Worm (Caenorhabditis elegans): ENCODE results near the gene srh-37.

Gene srh-37

DNA sequence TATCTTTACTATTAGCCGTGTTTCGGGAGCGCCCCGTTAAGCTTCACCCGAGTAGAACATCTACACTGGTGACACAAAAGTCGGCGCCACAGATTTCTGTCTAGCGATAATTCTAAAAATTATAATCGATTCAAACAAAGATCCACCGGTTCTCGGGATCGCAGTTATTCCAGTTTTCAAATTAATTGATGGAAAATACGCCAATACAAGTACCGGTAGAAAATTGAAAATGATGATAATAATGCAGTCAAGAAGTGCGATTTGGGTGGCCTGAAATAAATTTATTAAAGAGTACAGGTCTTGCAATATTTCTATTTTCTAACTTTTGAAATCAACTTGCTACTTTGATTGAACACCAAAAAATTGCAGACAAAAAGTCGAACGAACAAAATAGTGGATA, 44.8 kb downstream of the srh-37 start:
- TF ChIP-seq nhr-67 (tag; optimal IDR thresholded peaks at IDR 0.05) (no peak), lin-39 (tag; optimal IDR thresholded peaks at IDR 0.05) (no peak), jun-1 (tag; optimal IDR thresholded peaks at IDR 0.05) (no peak)

DNA sequence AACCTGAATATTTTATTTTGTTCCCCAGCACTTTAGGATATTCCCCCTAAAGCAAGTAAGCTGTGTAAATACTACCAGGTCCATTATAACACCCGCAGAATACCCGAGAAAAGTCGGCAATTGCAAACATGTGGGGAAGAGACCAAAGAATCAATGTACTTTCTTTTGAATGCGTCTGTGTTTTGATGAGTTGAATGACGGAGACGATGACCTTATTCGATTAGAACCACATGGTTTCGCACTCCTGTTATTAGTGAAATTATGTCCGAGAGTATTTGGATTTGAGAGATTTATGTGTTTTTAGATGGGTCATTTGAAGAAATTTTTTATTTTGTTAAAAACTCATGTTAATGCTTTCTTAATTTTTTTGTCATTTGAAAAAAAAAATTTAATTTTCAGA, 47.0 kb downstream of the srh-37 start:
- TF ChIP-seq lin-15B (tag; optimal IDR thresholded peaks at IDR 0.05) (no peak), nhr-23 (tag; optimal IDR thresholded peaks at IDR 0.05) (peak; percentile 33), fkh-2 (tag; optimal IDR thresholded peaks at IDR 0.05) (no peak), nhr-77 (tag; optimal IDR thresholded peaks at IDR 0.05) (no peak), nhr-25 (tag; optimal IDR thresholded peaks at IDR 0.05) (peak; percentile 42), egl-27 (tag; optimal IDR thresholded peaks at IDR 0.05) (no peak), pha-4 (tag; optimal IDR thresholded peaks at IDR 0.05) (no peak), nhr-237 (tag; optimal IDR thresholded peaks at IDR 0.05) (no peak), elt-3 (tag; optimal IDR thresholded peaks at IDR 0.05) (no peak)

- TF ChIP-seq nhr-12 (tag; optimal IDR thresholded peaks at IDR 0.05) (no peak), unc-39 (tag; optimal IDR thresholded peaks at IDR 0.05) (no peak), nhr-67 (tag; optimal IDR thresholded peaks at IDR 0.05) (no peak), skn-1 (tag; optimal IDR thresholded peaks at IDR 0.05) (no peak), ztf-4 (tag; optimal IDR thresholded peaks at IDR 0.05) (no peak), mdl-1 (tag; optimal IDR thresholded peaks at IDR 0.05) (no peak), pqm-1 (tag; optimal IDR thresholded peaks at IDR 0.05) (peak; percentile 59), nhr-76 (tag; optimal IDR thresholded peaks at IDR 0.05) (no peak), elt-2 (tag; optimal IDR thresholded peaks at IDR 0.05) (peak; percentile 44), eor-1 (tag; optimal IDR thresholded peaks at IDR 0.05) (no peak), nhr-11 (tag; optimal IDR thresholded peaks at IDR 0.05) (no peak), unc-62 (GFP tag; optimal IDR thresholded peaks at IDR 0.05) (no peak), jun-1 (tag; optimal IDR thresholded peaks at IDR 0.05) (no peak), fos-1 (tag; optimal IDR thresholded peaks at IDR 0.05) (no peak), ztf-11 (tag; optimal IDR thresholded peaks at IDR 0.05) (no peak), pha-4 (tag; optimal IDR thresholded peaks at IDR 0.05) (peak; percentile 65), egl-27 (tag; optimal IDR thresholded peaks at IDR 0.05) (no peak)
Observed at ce11 chrV:464800-465199, 47.5 kb downstream of the srh-37 start, which contains the start of gene nhr-201. Gene nhr-201 (plus strand): TSS chrV:464828.

DNA sequence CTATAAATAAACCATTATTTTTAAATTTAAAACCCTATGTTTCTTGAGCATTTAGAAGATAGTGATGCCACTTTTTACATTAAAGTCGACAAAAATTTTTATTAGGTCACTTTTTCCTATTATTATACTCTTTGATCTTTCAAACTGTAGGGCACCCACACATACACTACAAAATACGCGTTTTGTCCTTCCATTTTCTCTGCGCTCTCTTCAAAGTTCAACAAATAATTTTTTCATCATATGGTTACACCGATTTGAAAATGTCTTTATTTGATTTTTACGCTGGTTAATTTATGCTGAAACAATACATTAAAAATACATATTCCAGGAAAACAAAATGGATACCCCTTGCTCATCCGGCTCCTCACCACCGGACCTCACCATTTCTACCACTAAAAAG, 50.1 kb downstream of the srh-37 start, which contains the start of gene nhr-202:
Gene nhr-202 (plus strand): TSS at position 326 of the 400 bp plus-strand sequence.
- TF ChIP-seq nhr-12 (tag; optimal IDR thresholded peaks at IDR 0.05): no peak
- peak; percentile 62 for TF ChIP-seq pqm-1 (tag; optimal IDR thresholded peaks at IDR 0.05)
- TF ChIP-seq elt-2 (tag; optimal IDR thresholded peaks at IDR 0.05): peak; percentile 72
- no peak for TF ChIP-seq ceh-16 (tag; optimal IDR thresholded peaks at IDR 0.05)
- no peak for TF ChIP-seq fkh-2 (tag; optimal IDR thresholded peaks at IDR 0.05)
- TF ChIP-seq egl-27 (tag; optimal IDR thresholded peaks at IDR 0.05): no peak
- TF ChIP-seq egl-5 (tag; optimal IDR thresholded peaks at IDR 0.05): no peak
- TF ChIP-seq nfya-1 (tag; optimal IDR thresholded peaks at IDR 0.05; ENCODE audit: insufficient read depth): no peak
- no peak for TF ChIP-seq fos-1 (tag; optimal IDR thresholded peaks at IDR 0.05)
- no peak for TF ChIP-seq jun-1 (tag; optimal IDR thresholded peaks at IDR 0.05)
- no peak for TF ChIP-seq nhr-67 (tag; optimal IDR thresholded peaks at IDR 0.05)
- no peak for TF ChIP-seq fkh-10 (GFP tag; optimal IDR thresholded peaks at IDR 0.05)
- no peak for TF ChIP-seq ceh-28 (tag; optimal IDR thresholded peaks at IDR 0.05)
- no peak for TF ChIP-seq skn-1 (tag; optimal IDR thresholded peaks at IDR 0.05)
- TF ChIP-seq eor-1 (tag; optimal IDR thresholded peaks at IDR 0.05): no peak
- TF ChIP-seq unc-62 (GFP tag; optimal IDR thresholded peaks at IDR 0.05): no peak
- TF ChIP-seq nhr-28 (tag; optimal IDR thresholded peaks at IDR 0.05): no peak
- no peak for TF ChIP-seq unc-39 (tag; optimal IDR thresholded peaks at IDR 0.05)
- no peak for TF ChIP-seq tbx-2 (tag; optimal IDR thresholded peaks at IDR 0.05)
- no peak for TF ChIP-seq snpc-4 (tag; optimal IDR thresholded peaks at IDR 0.05)
- no peak for TF ChIP-seq nhr-237 (tag; optimal IDR thresholded peaks at IDR 0.05)
- no peak for TF ChIP-seq ceh-82 (tag; optimal IDR thresholded peaks at IDR 0.05)
- TF ChIP-seq lsy-12 (tag; optimal IDR thresholded peaks at IDR 0.05): no peak
- TF ChIP-seq pha-4 (tag; optimal IDR thresholded peaks at IDR 0.05): peak; percentile 33
- TF ChIP-seq ztf-11 (tag; optimal IDR thresholded peaks at IDR 0.05): no peak
- TF ChIP-seq daf-12 (tag; optimal IDR thresholded peaks at IDR 0.05): no peak
- no peak for TF ChIP-seq nhr-25 (tag; optimal IDR thresholded peaks at IDR 0.05)
- TF ChIP-seq nhr-23 (tag; optimal IDR thresholded peaks at IDR 0.05): peak; percentile 38
- TF ChIP-seq mml-1 (tag; optimal IDR thresholded peaks at IDR 0.05): no peak
- TF ChIP-seq elt-1 (tag; optimal IDR thresholded peaks at IDR 0.05): no peak
- TF ChIP-seq ztf-4 (tag; optimal IDR thresholded peaks at IDR 0.05): no peak
